Worm (Caenorhabditis elegans): ENCODE data around the gene F35D2.3.

F35D2.3 gene

ce11 chrII:7605306-7605705 is 34.9 kb downstream of the F35D2.3 start, which contains the start of gene osm-8:
TSS of gene osm-8 (minus strand) at chrII:7605406.
- no peak for TF ChIP-seq Y22D7AL.16 (tag; optimal IDR thresholded peaks at IDR 0.05)
- TF ChIP-seq ceh-45 (GFP tag; IDR thresholded peaks at IDR 0.05): no peak
- TF ChIP-seq C08G9.2 (tag; optimal IDR thresholded peaks at IDR 0.05): no peak
- TF ChIP-seq elt-4 (tag; optimal IDR thresholded peaks at IDR 0.05): no peak
- TF ChIP-seq ceh-31 (tag; optimal IDR thresholded peaks at IDR 0.05): no peak
- no peak for TF ChIP-seq npax-4 (tag; optimal IDR thresholded peaks at IDR 0.05)
- TF ChIP-seq hlh-30 (tag; optimal IDR thresholded peaks at IDR 0.05; ENCODE audit: insufficient read depth): no peak

ce11 chrII:7607953-7608352 is 37.5 kb downstream of the F35D2.3 start, which contains the start of gene lips-17:
TSS of gene lips-17 (plus strand) at chrII:7608253.
- TF ChIP-seq rnt-1 (tag; optimal IDR thresholded peaks at IDR 0.05) (no peak), odd-2 (tag; optimal IDR thresholded peaks at IDR 0.05) (no peak), ceh-45 (GFP tag; IDR thresholded peaks at IDR 0.05) (no peak), ztf-16 (tag; optimal IDR thresholded peaks at IDR 0.05) (no peak), sdc-2 (tag; optimal IDR thresholded peaks at IDR 0.05) (no peak), mec-3 (tag; optimal IDR thresholded peaks at IDR 0.05; ENCODE audit: borderline replicate concordance) (no peak), fkh-6 (tag; optimal IDR thresholded peaks at IDR 0.05) (no peak), ceh-30 (tag; optimal IDR thresholded peaks at IDR 0.05) (no peak), ceh-34 (tag; optimal IDR thresholded peaks at IDR 0.05) (no peak)

ce11 chrII:7613241-7613782 is 42.9 kb downstream of the F35D2.3 start, which contains the start of the genes oig-4 and R07G3.7:
TSS of gene oig-4 (plus strand) at chrII:7613541.
TSS of gene R07G3.7 (minus strand) at chrII:7613732.
- TF ChIP-seq tbx-2 (tag; optimal IDR thresholded peaks at IDR 0.05) (no peak), unc-3 (GFP tag; conservative IDR thresholded peaks at IDR 0.05) (no peak), unc-3 (tag; optimal IDR thresholded peaks at IDR 0.05) (no peak), nhr-11 (tag; optimal IDR thresholded peaks at IDR 0.05) (no peak), sox-2 (GFP tag; IDR thresholded peaks at IDR 0.05) (no peak), gmeb-2 (tag; optimal IDR thresholded peaks at IDR 0.05) (no peak), lim-6 (tag; optimal IDR thresholded peaks at IDR 0.05) (no peak), pqm-1 (tag; optimal IDR thresholded peaks at IDR 0.05) (no peak), unc-42 (tag; optimal IDR thresholded peaks at IDR 0.05) (no peak), C08G9.2 (tag; optimal IDR thresholded peaks at IDR 0.05) (no peak), T23F11.4 (GFP tag; optimal IDR thresholded peaks at IDR 0.05) (no peak), ceh-30 (tag; optimal IDR thresholded peaks at IDR 0.05) (no peak), ceh-45 (GFP tag; IDR thresholded peaks at IDR 0.05) (no peak), pag-3 (tag; optimal IDR thresholded peaks at IDR 0.05; ENCODE audit: borderline replicate concordance) (no peak)

ce11 chrII:7614334-7614733 is 43.9 kb downstream of the F35D2.3 start:
- TF ChIP-seq ceh-18 (tag; optimal IDR thresholded peaks at IDR 0.05) (peak; percentile 2), lim-6 (tag; optimal IDR thresholded peaks at IDR 0.05) (no peak)

ce11 chrII:7615318-7615891 is 45.0 kb downstream of the F35D2.3 start:
- TF ChIP-seq ceh-31 (tag; optimal IDR thresholded peaks at IDR 0.05) (peak; percentile 6), C08G9.2 (tag; optimal IDR thresholded peaks at IDR 0.05) (no peak), ref-2 (tag; optimal IDR thresholded peaks at IDR 0.05) (peak; percentile 30), ztf-16 (tag; optimal IDR thresholded peaks at IDR 0.05) (no peak), unc-42 (tag; optimal IDR thresholded peaks at IDR 0.05) (peak; percentile 56), C38D4.7 (GFP tag; optimal IDR thresholded peaks at IDR 0.05) (no peak), nfya-1 (tag; optimal IDR thresholded peaks at IDR 0.05) (peak; percentile 5)

- no peak for TF ChIP-seq ceh-9 (tag; optimal IDR thresholded peaks at IDR 0.05)
- no peak for TF ChIP-seq ceh-19 (GFP tag; optimal IDR thresholded peaks at IDR 0.05)
- TF ChIP-seq pax-1 (tag; optimal IDR thresholded peaks at IDR 0.05): no peak
- TF ChIP-seq elt-4 (tag; optimal IDR thresholded peaks at IDR 0.05): no peak
- TF ChIP-seq dmd-4 (tag; optimal IDR thresholded peaks at IDR 0.05; ENCODE audit: borderline replicate concordance): no peak
- TF ChIP-seq K02D7.2 (tag; optimal IDR thresholded peaks at IDR 0.05): no peak
- TF ChIP-seq unc-86 (tag; optimal IDR thresholded peaks at IDR 0.05): no peak
- TF ChIP-seq C38D4.7 (GFP tag; optimal IDR thresholded peaks at IDR 0.05): no peak
- no peak for TF ChIP-seq che-1 (tag; optimal IDR thresholded peaks at IDR 0.05)
- no peak for TF ChIP-seq ceh-34 (tag; optimal IDR thresholded peaks at IDR 0.05)
- no peak for TF ChIP-seq Y22D7AL.16 (tag; optimal IDR thresholded peaks at IDR 0.05)
- no peak for TF ChIP-seq hlh-6 (tag; optimal IDR thresholded peaks at IDR 0.05)
- no peak for TF ChIP-seq nfya-1 (tag; optimal IDR thresholded peaks at IDR 0.05)
- no peak for TF ChIP-seq unc-42 (tag; optimal IDR thresholded peaks at IDR 0.05)
- TF ChIP-seq sox-2 (GFP tag; IDR thresholded peaks at IDR 0.05): no peak
- TF ChIP-seq hlh-15 (tag; optimal IDR thresholded peaks at IDR 0.05): no peak
- TF ChIP-seq pag-3 (tag; optimal IDR thresholded peaks at IDR 0.05; ENCODE audit: borderline replicate concordance): no peak
Observed at ce11 chrII:7616141-7616540, 45.7 kb downstream of the F35D2.3 start, which contains the start of gene cdc-42. TSS of gene cdc-42 (plus strand) at chrII:7616452.

All from whole organism, late embryonic.